Fruit fly (Drosophila melanogaster): ENCODE data around the gene CG10903.
A peak's percentile ranks its signal among the peaks of the same experiment; 100 is the strongest.

Gene CG10903

DNA sequence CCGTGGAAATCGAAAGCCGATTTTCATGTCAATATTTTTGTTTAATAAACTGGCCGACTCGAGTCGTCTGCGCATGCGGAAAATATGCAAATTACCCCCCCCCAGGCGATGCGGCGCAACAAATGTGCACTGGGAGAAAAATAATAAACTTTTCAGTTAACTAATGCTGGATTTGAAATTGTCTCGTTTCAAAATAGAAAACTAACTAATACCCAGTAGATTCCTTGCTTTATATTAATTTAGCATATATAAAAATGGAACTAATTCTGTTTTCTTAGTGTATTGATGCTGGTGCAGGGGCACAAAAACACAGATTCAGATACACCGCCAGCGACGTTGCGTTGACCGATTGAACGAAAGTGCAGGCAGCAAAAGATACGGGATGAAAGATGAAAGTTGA, 7.7 kb downstream of the CG10903 start (continued):
- TF ChIP-seq Ptx1 (GFP tag; IDR thresholded peaks at IDR 0.05) (peak; percentile 33; the same call in 1 of the 2 replicates), ci (GFP tag; IDR thresholded peaks at IDR 0.05) (peak; percentile 60; the same call in 2 of the 3 replicates), ssp (GFP tag; IDR thresholded peaks at IDR 0.05) (0 out of 2 replicates have a peak, but pooled peaks have one; percentile 27), CG6854 (GFP tag; optimal IDR thresholded peaks at IDR 0.05) (no peak), CG7963 (GFP tag; IDR thresholded peaks at IDR 0.05; ENCODE audit: partially characterized antibody) (no peak), CG32772 (GFP tag; IDR thresholded peaks at IDR 0.05) (peak; percentile 50), Asciz (GFP tag; optimal IDR thresholded peaks at IDR 0.05) (peak; percentile 36), MTF-1 (GFP tag; optimal IDR thresholded peaks at IDR 0.05; ENCODE audit: borderline replicate concordance) (no peak), D (optimal IDR thresholded peaks at IDR 0.05) (no peak), D (GFP tag; optimal IDR thresholded peaks at IDR 0.05) (peak; percentile 2), CG13775 (GFP tag; optimal IDR thresholded peaks at IDR 0.05) (no peak), az2 (GFP tag; optimal IDR thresholded peaks at IDR 0.05) (peak; percentile 11), CG6689 (GFP tag; IDR thresholded peaks at IDR 0.05) (0 out of 2 replicates have a peak, but pooled peaks have one; percentile 22), NFAT (GFP tag; IDR thresholded peaks at IDR 0.05) (no peak), CG3726 (GFP tag; IDR thresholded peaks at IDR 0.05) (0 out of 3 replicates have a peak, but pooled peaks have one; percentile 60), HLH3B (GFP tag; IDR thresholded peaks at IDR 0.05) (0 out of 2 replicates have a peak, but pooled peaks have one; percentile 11), CG10267 (tag; optimal IDR thresholded peaks at IDR 0.05) (no peak), CG2712 (tag; optimal IDR thresholded peaks at IDR 0.05) (peak; percentile 57), CG11560 (tag; IDR thresholded peaks at IDR 0.05) (no peak), CG17385 (GFP tag; optimal IDR thresholded peaks at IDR 0.05) (no peak), CG7928 (GFP tag; optimal IDR thresholded peaks at IDR 0.05) (no peak), peb (GFP tag; IDR thresholded peaks at IDR 0.05) (no peak), phol (tag; optimal IDR thresholded peaks at IDR 0.05) (peak; percentile 46), prd (optimal IDR thresholded peaks at IDR 0.05) (no peak), prd (GFP tag; IDR thresholded peaks at IDR 0.05) (peak; percentile 51; the same call in 1 of the 3 replicates), row (GFP tag; IDR thresholded peaks at IDR 0.05) (0 out of 3 replicates have a peak, but pooled peaks have one; percentile 11), CG14014 (GFP tag; IDR thresholded peaks at IDR 0.05) (no peak), CG11696 (GFP tag; IDR thresholded peaks at IDR 0.05) (no peak), CG17361 (GFP tag; IDR thresholded peaks at IDR 0.05) (peak; percentile 23; the same call in 1 of the 3 replicates), CG9609 (GFP tag; optimal IDR thresholded peaks at IDR 0.05) (no peak), CG10431 (GFP tag; optimal IDR thresholded peaks at IDR 0.05) (no peak), Max (GFP tag; optimal IDR thresholded peaks at IDR 0.05) (no peak), CG8388 (GFP tag; optimal IDR thresholded peaks at IDR 0.05) (peak; percentile 27), esg (GFP tag; conservative IDR thresholded peaks at IDR 0.05) (0 out of 2 replicates have a peak, but pooled peaks have one; percentile 11), bsh (GFP tag; optimal IDR thresholded peaks at IDR 0.05) (peak in 1 of 2 experiments; percentile 51), Fer2 (tag; optimal IDR thresholded peaks at IDR 0.05) (no peak), nmo (GFP tag; optimal IDR thresholded peaks at IDR 0.05) (peak; percentile 4), ttk (GFP tag; IDR thresholded peaks at IDR 0.05) (0 out of 2 replicates have a peak, but pooled peaks have one; percentile 30), kni (GFP tag; optimal IDR thresholded peaks at IDR 0.05) (no peak), CG18764 (GFP tag; optimal IDR thresholded peaks at IDR 0.05) (no peak), Mes4 (GFP tag; optimal IDR thresholded peaks at IDR 0.05) (no peak), CG15011 (GFP tag; optimal IDR thresholded peaks at IDR 0.05) (no peak), mam (GFP tag; optimal IDR thresholded peaks at IDR 0.05) (no peak), CG18262 (tag; optimal IDR thresholded peaks at IDR 0.05) (peak; percentile 53), CG42726 (GFP tag; IDR thresholded peaks at IDR 0.05; ENCODE audit: partially characterized antibody) (no peak), CG12236 (GFP tag; optimal IDR thresholded peaks at IDR 0.05) (no peak), dmrt99B (tag; optimal IDR thresholded peaks at IDR 0.05) (peak; percentile 41), gcm (GFP tag; optimal IDR thresholded peaks at IDR 0.05) (peak; percentile 8), CG14710 (tag; optimal IDR thresholded peaks at IDR 0.05) (peak; percentile 25), CG11504 (tag; optimal IDR thresholded peaks at IDR 0.05) (peak; percentile 62)
